Fruit fly (Drosophila melanogaster) whole organism, embryonic: Measurements from ENCODE around the gene CG15209.

Source experiments
- B-H2 ChIP-seq: fragments of 200-800 bp; sonication (Bioruptor generic); optimal IDR thresholded peaks from 2 replicates; lab custom pipeline; 2018; ENCODE audit warnings: missing biosample characterization, mild to moderate bottlenecking, missing genetic modification characterization
- CG10366 ChIP-seq: fragments of 200-800 bp; sonication (Bioruptor generic); IDR thresholded peaks from 2 replicates; pipeline ENCODE4 v1.3.6; 2022; ENCODE audit warnings: missing biosample characterization, missing genetic modification characterization
- CG11093 ChIP-seq: fragments of 200-800 bp; sonication (Bioruptor generic); IDR thresholded peaks from 3 replicates; pipeline ENCODE4 v1.3.6; 2022; ENCODE audit warnings: missing biosample characterization, missing genetic modification characterization
- CG11695 ChIP-seq: fragments of 200-800 bp; sonication (Bioruptor generic); IDR thresholded peaks from 3 replicates; pipeline ENCODE4 v1.3.6; 2022; ENCODE audit warnings: missing biosample characterization, missing genetic modification characterization
- CG12299 ChIP-seq: fragments of 200-800 bp; sonication (Bioruptor generic); optimal IDR thresholded peaks from 2 replicates; lab custom pipeline; 2018; ENCODE audit warnings: missing biosample characterization, mild to moderate bottlenecking, missing genetic modification characterization
- CG13123 ChIP-seq: fragments of 200-800 bp; sonication (Bioruptor generic); optimal IDR thresholded peaks from 2 replicates; lab custom pipeline; 2016; ENCODE audit warnings: missing biosample characterization, missing genetic modification characterization
- CG13894 ChIP-seq: fragments of 200-800 bp; sonication (Bioruptor generic); optimal IDR thresholded peaks from 3 replicates; lab custom pipeline; 2018; ENCODE audit warnings: missing biosample characterization, mild to moderate bottlenecking, missing genetic modification characterization, moderate library complexity
- CG15073 ChIP-seq: fragments of 200-800 bp; sonication (Bioruptor generic); optimal IDR thresholded peaks from 2 replicates; lab custom pipeline; 2016; ENCODE audit warnings: missing biosample characterization, missing genetic modification characterization
- CG2120 ChIP-seq: fragments of 200-800 bp; sonication (Bioruptor generic); optimal IDR thresholded peaks from 3 replicates; lab custom pipeline; 2016; ENCODE audit warnings: missing biosample characterization, missing genetic modification characterization
- CG2202 ChIP-seq: fragments of 200-800 bp; sonication (Bioruptor generic); optimal IDR thresholded peaks from 2 replicates; lab custom pipeline; 2018; ENCODE audit warnings: missing biosample characterization, mild to moderate bottlenecking, missing genetic modification characterization
- CG2875 ChIP-seq: fragments of 200-800 bp; sonication (Bioruptor generic); optimal IDR thresholded peaks from 2 replicates; lab custom pipeline; 2017; ENCODE audit warnings: missing biosample characterization, mild to moderate bottlenecking, missing genetic modification characterization, missing genetic modification reagents
- CG31388 ChIP-seq: fragments of 200-800 bp; sonication (Bioruptor generic); optimal IDR thresholded peaks from 2 replicates; lab custom pipeline; 2016; ENCODE audit warnings: missing biosample characterization, missing genetic modification characterization
- CG3726 ChIP-seq: fragments of 200-800 bp; sonication (Bioruptor generic); IDR thresholded peaks from 3 replicates; pipeline ENCODE4, ENCODE4 v1.3.6; 2022; ENCODE audit warnings: missing biosample characterization, missing genetic modification characterization
- CG6683 ChIP-seq: fragments of 200-800 bp; sonication (Bioruptor generic); optimal IDR thresholded peaks from 2 replicates; lab custom pipeline; 2017; ENCODE audit warnings: missing biosample characterization, mild to moderate bottlenecking, missing genetic modification characterization, missing genetic modification reagents
- CG7357 ChIP-seq: fragments of 200-800 bp; sonication (Bioruptor generic); IDR thresholded peaks from 3 replicates; pipeline ENCODE4 v1.3.6; 2022; ENCODE audit warnings: missing biosample characterization, missing genetic modification characterization
- CG7372 ChIP-seq: fragments of 200-800 bp; sonication (Bioruptor generic); IDR thresholded peaks from 2 replicates; pipeline ENCODE4 v1.3.6; 2022; ENCODE audit warnings: missing biosample characterization, missing genetic modification characterization
- CTCF ChIP-seq: fragments of 200-800 bp; sonication (Bioruptor generic); optimal IDR thresholded peaks from 2 replicates; lab custom pipeline; 2017; ENCODE audit warnings: missing biosample characterization, mild to moderate bottlenecking, missing genetic modification characterization, moderate library complexity
- Dip2 ChIP-seq: fragments of 200-800 bp; sonication (Bioruptor generic); IDR thresholded peaks from 2 replicates; pipeline ENCODE4 v1.3.6; 2022; ENCODE audit warnings: missing biosample characterization, missing genetic modification characterization
- Doc3 ChIP-seq: fragments of 200-800 bp; sonication (Bioruptor generic); IDR thresholded peaks from 3 replicates; pipeline ENCODE4 v1.3.6; 2022; ENCODE audit warnings: missing biosample characterization, missing genetic modification characterization; ENCODE audit not compliant: partially characterized antibody
- Ets65A ChIP-seq: fragments of 200-800 bp; sonication (Bioruptor generic); peaks from one replicate; lab custom pipeline; 2016; ENCODE audit warnings: missing biosample characterization, missing genetic modification characterization
- HLH4C ChIP-seq: fragments of 200-800 bp; sonication (Bioruptor generic); IDR thresholded peaks from 3 replicates; pipeline ENCODE4 v1.3.6; 2022; ENCODE audit warnings: missing biosample characterization, missing genetic modification characterization; ENCODE audit not compliant: partially characterized antibody
- Myb ChIP-seq: fragments of 200-800 bp; sonication (Bioruptor generic); optimal IDR thresholded peaks from 2 replicates; lab custom pipeline; 2016; ENCODE audit warnings: missing biosample characterization, missing genetic modification characterization
- NfI ChIP-seq: fragments of 200-800 bp; sonication (Bioruptor generic); optimal IDR thresholded peaks from 3 replicates; lab custom pipeline; 2018; ENCODE audit warnings: missing biosample characterization, mild to moderate bottlenecking, missing genetic modification characterization, moderate library complexity
- Pdp1 ChIP-seq, 2 experiments: fragments of 200-800 bp; sonication (Bioruptor generic); optimal IDR thresholded peaks; 3 replicates each; lab custom pipeline; 2016; ENCODE audit warnings: missing biosample characterization in 2 of 2, missing genetic modification characterization in 2 of 2, mild to moderate bottlenecking in 1 of 2, moderate library complexity in 1 of 2
- Scr ChIP-seq: fragments of 200-800 bp; sonication (Bioruptor generic); IDR thresholded peaks from 2 replicates; pipeline ENCODE4 v1.3.6; 2022; ENCODE audit warnings: missing biosample characterization, missing genetic modification characterization; ENCODE audit not compliant: partially characterized antibody
- Sin3A ChIP-seq: fragments of >200 bp; optimal IDR thresholded peaks from 2 replicates; lab custom pipeline; 2018
- Vsx1 ChIP-seq: fragments of 200-800 bp; sonication (Bioruptor generic); optimal IDR thresholded peaks from 2 replicates; lab custom pipeline; 2017; ENCODE audit warnings: missing biosample characterization, mild to moderate bottlenecking, missing genetic modification characterization, missing genetic modification reagents
- bowl ChIP-seq: fragments of 200-800 bp; sonication (Bioruptor generic); IDR thresholded peaks from 2 replicates; pipeline ENCODE4 v1.3.6; 2022; ENCODE audit warnings: missing biosample characterization, missing genetic modification characterization
- disco-r ChIP-seq: fragments of 200-800 bp; sonication (Bioruptor generic); optimal IDR thresholded peaks from 2 replicates; lab custom pipeline; 2016; ENCODE audit warnings: missing biosample characterization, missing genetic modification characterization
- dm ChIP-seq: fragments of 200-800 bp; sonication (Bioruptor generic); optimal IDR thresholded peaks from 3 replicates; lab custom pipeline; 2016; ENCODE audit warnings: missing biosample characterization, missing genetic modification characterization
- esg ChIP-seq: fragments of 200-800 bp; sonication (Bioruptor generic); conservative IDR thresholded peaks from 2 replicates; pipeline ENCODE4 v1.3.6; 2022; ENCODE audit warnings: missing biosample characterization, missing genetic modification characterization
- fd102C ChIP-seq: fragments of 200-800 bp; sonication (Bioruptor generic); optimal IDR thresholded peaks from 2 replicates; lab custom pipeline; 2018; ENCODE audit warnings: missing biosample characterization, mild to moderate bottlenecking, missing genetic modification characterization, moderate library complexity
- ftz-f1 ChIP-seq: fragments of 200-800 bp; sonication (Bioruptor generic); optimal IDR thresholded peaks from 2 replicates; lab custom pipeline; 2016; ENCODE audit warnings: missing biosample characterization, missing genetic modification characterization
- gcm ChIP-seq: fragments of 200-800 bp; sonication (Bioruptor generic); optimal IDR thresholded peaks from 2 replicates; lab custom pipeline; 2019; ENCODE audit warnings: missing biosample characterization, mild to moderate bottlenecking, missing genetic modification characterization, moderate library complexity
- grau ChIP-seq: fragments of 200-800 bp; optimal IDR thresholded peaks from 3 replicates; lab custom pipeline; 2019; ENCODE audit warnings: missing biosample characterization, mild to moderate bottlenecking, missing genetic modification characterization, moderate library complexity
- gt ChIP-seq: fragments of 200-800 bp; sonication (Bioruptor generic); IDR thresholded peaks from 2 replicates; pipeline ENCODE4 v1.3.6; 2022; ENCODE audit warnings: missing biosample characterization, missing genetic modification characterization
- kay ChIP-seq: fragments of 200-800 bp; sonication (Bioruptor generic); optimal IDR thresholded peaks from 2 replicates; lab custom pipeline; 2016; ENCODE audit warnings: missing biosample characterization, missing genetic modification characterization
- lmd ChIP-seq: fragments of 200-800 bp; sonication (Bioruptor generic); IDR thresholded peaks from 2 replicates; pipeline ENCODE4 v1.3.6; 2022; ENCODE audit warnings: missing biosample characterization, missing genetic modification characterization
- odd ChIP-seq: fragments of 200-800 bp; sonication (Bioruptor generic); optimal IDR thresholded peaks from 2 replicates; lab custom pipeline; 2017; ENCODE audit warnings: missing biosample characterization, mild to moderate bottlenecking, missing genetic modification characterization
- pho ChIP-seq: fragments of 200-800 bp; sonication (Bioruptor generic); optimal IDR thresholded peaks from 2 replicates; lab custom pipeline; 2016; ENCODE audit warnings: missing biosample characterization, missing genetic modification characterization
- phol ChIP-seq: fragments of 200-800 bp; sonication (Bioruptor generic); optimal IDR thresholded peaks from 3 replicates; lab custom pipeline; 2018; ENCODE audit warnings: missing biosample characterization, mild to moderate bottlenecking, missing genetic modification characterization, moderate library complexity
- pum ChIP-seq: fragments of 200-800 bp; sonication (Bioruptor generic); optimal IDR thresholded peaks from 2 replicates; lab custom pipeline; 2016; ENCODE audit warnings: missing biosample characterization, missing genetic modification characterization
- repo ChIP-seq: fragments of 200-800 bp; sonication (Bioruptor generic); optimal IDR thresholded peaks from 2 replicates; lab custom pipeline; 2016; ENCODE audit warnings: missing biosample characterization, missing genetic modification characterization
- sna ChIP-seq: fragments of 200-800 bp; sonication (Bioruptor generic); IDR thresholded peaks from 2 replicates; pipeline ENCODE4 v1.3.6; 2022; ENCODE audit warnings: missing biosample characterization, missing genetic modification characterization; ENCODE audit not compliant: partially characterized antibody
- unpg ChIP-seq: fragments of 200-800 bp; sonication (Bioruptor generic); optimal IDR thresholded peaks from 3 replicates; lab custom pipeline; 2018; ENCODE audit warnings: missing biosample characterization, mild to moderate bottlenecking, missing genetic modification characterization, moderate library complexity
- vvl ChIP-seq: fragments of 200-800 bp; sonication (Bioruptor generic); IDR thresholded peaks from 2 replicates; pipeline ENCODE4 v1.3.6; 2022; ENCODE audit warnings: missing biosample characterization, missing genetic modification characterization
- wek ChIP-seq: fragments of 200-800 bp; sonication (Bioruptor generic); optimal IDR thresholded peaks from 3 replicates; lab custom pipeline; 2018; ENCODE audit warnings: missing biosample characterization, mild to moderate bottlenecking, missing genetic modification characterization, moderate library complexity

CG15209 gene

DNA sequence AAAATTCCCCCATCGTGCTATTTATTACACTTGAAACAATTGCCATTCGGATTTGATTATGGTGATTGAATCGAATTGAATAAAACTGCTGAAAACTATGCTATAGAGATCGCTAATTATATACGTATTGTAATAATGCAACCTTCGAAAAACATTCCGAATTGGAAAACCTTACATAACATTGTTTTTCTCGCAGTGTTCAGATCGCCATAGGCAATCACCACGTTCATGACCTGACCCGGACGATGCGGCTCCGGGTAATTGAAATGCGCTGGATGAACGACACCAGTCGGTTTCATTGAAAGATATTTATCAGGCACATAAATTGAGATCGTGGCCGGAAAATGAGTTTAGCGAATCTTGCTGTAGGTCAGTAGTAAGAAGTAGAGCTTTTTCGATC, 40.8 kb downstream of the CG15209 start (continued):
- TF ChIP-seq CG7372 (GFP tag; lab: Robert Waterston, UW) = no peak
- no peak for TF ChIP-seq Dip2
- TF ChIP-seq CG10366 (GFP tag; lab: Robert Waterston, UW) = no peak
- TF ChIP-seq grau = peak; percentile 7
- no peak for TF ChIP-seq pum
- no peak for TF ChIP-seq gcm (GFP tag; lab: Kevin White, UChicago)
- TF ChIP-seq CG11093 (GFP tag; lab: Robert Waterston, UW) = no peak
- TF ChIP-seq Scr (GFP tag; lab: Robert Waterston, UW) = no peak
- TF ChIP-seq Vsx1 = no peak
- TF ChIP-seq lmd (GFP tag; lab: Robert Waterston, UW) = no peak
- no peak for TF ChIP-seq vvl (GFP tag; lab: Robert Waterston, UW)
- no peak for TF ChIP-seq pho (GFP tag; lab: Kevin White, UChicago)
- TF ChIP-seq CG2120 = no peak
- no peak for TF ChIP-seq dm (GFP tag; lab: Kevin White, UChicago)
- no peak for TF ChIP-seq kay (GFP tag; lab: Kevin White, UChicago)
- TF ChIP-seq CG6683 (GFP tag; lab: Kevin White, UChicago) = no peak
- no peak for TF ChIP-seq NfI
- TF ChIP-seq bowl (GFP tag; lab: Robert Waterston, UW) = no peak
- TF ChIP-seq CTCF (GFP tag; lab: Kevin White, UChicago) = no peak
- TF ChIP-seq Myb = no peak
- no peak for TF ChIP-seq odd
- TF ChIP-seq phol = peak; percentile 17
- peak; percentile 29 for TF ChIP-seq unpg (GFP tag; lab: Kevin White, UChicago)
- no peak for TF ChIP-seq Sin3A (lab: Kevin White, UChicago)
- TF ChIP-seq Ets65A (GFP tag; lab: Kevin White, UChicago) = peak; percentile 61
- no peak for TF ChIP-seq wek
- no peak for TF ChIP-seq CG2875
- no peak for TF ChIP-seq B-H2 (GFP tag; lab: Kevin White, UChicago)
- TF ChIP-seq CG7357 = no peak
- TF ChIP-seq CG31388 (GFP tag; lab: Kevin White, UChicago) = no peak
- TF ChIP-seq CG11695 (GFP tag; lab: Robert Waterston, UW) = no peak
- TF ChIP-seq HLH4C (GFP tag; lab: Robert Waterston, UW) = no peak
- no peak for TF ChIP-seq Doc3 (GFP tag; lab: Robert Waterston, UW)
- TF ChIP-seq CG13123 (GFP tag; lab: Kevin White, UChicago) = no peak
- TF ChIP-seq esg (GFP tag; lab: Robert Waterston, UW) = no peak
- TF ChIP-seq CG13894 (tag; lab: Kevin White, UChicago) = no peak
- no peak for TF ChIP-seq CG15073 (GFP tag; lab: Kevin White, UChicago)
- no peak for TF ChIP-seq CG2202 (tag; lab: Kevin White, UChicago)
- no peak for TF ChIP-seq CG3726 (GFP tag; lab: Robert Waterston, UW)
- peak in 1 of 2 experiments; percentile 41 for TF ChIP-seq Pdp1 (GFP tag; optimal IDR thresholded peaks at IDR 0.05; lab: Kevin White, UChicago)
- TF ChIP-seq, all 482 proteins: peak for 32

DNA sequence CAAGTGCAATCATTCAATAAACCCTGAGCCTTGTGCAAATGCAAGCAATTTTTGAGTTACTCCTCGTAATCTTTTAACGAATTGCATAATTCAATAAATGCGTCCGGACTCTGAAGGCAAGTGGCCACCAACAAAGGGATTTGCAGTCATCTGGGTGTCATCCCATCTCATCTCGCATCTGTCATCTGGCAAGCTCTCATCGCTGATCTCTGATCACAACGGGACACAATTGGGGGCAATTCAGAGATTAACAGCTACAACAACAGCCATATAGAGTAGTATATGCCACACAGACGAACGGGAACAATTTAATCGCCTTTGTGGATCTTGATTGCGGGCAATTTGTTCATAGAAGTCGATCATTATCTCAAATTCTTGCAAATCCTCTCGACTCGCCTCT, 41.7 kb downstream of the CG15209 start:
- TF ChIP-seq gt (GFP tag; lab: Robert Waterston, UW) (no peak), sna (GFP tag; lab: Robert Waterston, UW) (no peak), CG12299 (tag; lab: Kevin White, UChicago) (no peak), disco-r (no peak), ftz-f1 (GFP tag; lab: Kevin White, UChicago) (no peak), repo (GFP tag; lab: Kevin White, UChicago) (no peak), fd102C (GFP tag; lab: Kevin White, UChicago) (no peak)
